Worm (Caenorhabditis elegans): ENCODE data around the gene T19D7.6.

The T19D7.6 gene

ce11 chrX:621688-622087 is 48.9 kb downstream of the T19D7.6 start:
- no peak for TF ChIP-seq hnd-1 (tag; optimal IDR thresholded peaks at IDR 0.05)
- no peak for TF ChIP-seq pes-1 (GFP tag; IDR thresholded peaks at IDR 0.05)
- TF ChIP-seq tbx-11 (GFP tag; IDR thresholded peaks at IDR 0.05): no peak
- no peak for TF ChIP-seq aly-1 (tag; optimal IDR thresholded peaks at IDR 0.05)
- TF ChIP-seq ama-1 (optimal IDR thresholded peaks at IDR 0.05): no peak
- TF ChIP-seq B0310.2 (tag; optimal IDR thresholded peaks at IDR 0.05): no peak

ce11 chrX:621190-621589 is 49.4 kb downstream of the T19D7.6 start, which contains the start of gene unc-96:
TSS of gene unc-96 (minus strand) at chrX:621290.
- TF ChIP-seq ets-7 (tag; optimal IDR thresholded peaks at IDR 0.05) (no peak), scrt-1 (GFP tag; IDR thresholded peaks at IDR 0.05) (no peak), tbx-37 (GFP tag; conservative IDR thresholded peaks at IDR 0.05) (no peak), aly-1 (tag; optimal IDR thresholded peaks at IDR 0.05) (no peak)

Measured in whole organism, early embryonic.